Fruit fly (Drosophila melanogaster) whole organism, wandering third instar larva: Measurements from ENCODE around the gene Klp31E.

Source experiments
- Mio ChIP-seq: sonication (Bioruptor generic); optimal IDR thresholded peaks from 2 replicates; lab custom pipeline; 2016; ENCODE audit warnings: missing biosample characterization, missing genetic modification characterization
- N ChIP-seq: fragments of >200 bp; optimal IDR thresholded peaks from 2 replicates; lab custom pipeline; 2018; ENCODE audit warnings: missing biosample characterization, missing external identifiers, missing genetic modification characterization
- OdsH ChIP-seq: fragments of 200-800 bp; sonication (Bioruptor generic); optimal IDR thresholded peaks from 2 replicates; lab custom pipeline; 2016; ENCODE audit warnings: missing biosample characterization, mild to moderate bottlenecking, missing genetic modification characterization
- Rel ChIP-seq, 2 experiments: fragments of 200-800 bp; sonication (Bioruptor generic) in 1 of 2; optimal IDR thresholded peaks; 2 replicates in 1 of 2; 3 replicates in 1 of 2; lab custom pipeline; 2016 to 2019; ENCODE audit warnings: mild to moderate bottlenecking in 2 of 2, missing biosample characterization in 2 of 2, missing genetic modification characterization in 2 of 2, moderate library complexity in 1 of 2
- Sp1 ChIP-seq: fragments of 200-800 bp; sonication (Bioruptor generic); optimal IDR thresholded peaks from 3 replicates; lab custom pipeline; 2019; ENCODE audit warnings: missing biosample characterization, mild to moderate bottlenecking, missing genetic modification characterization, moderate library complexity
- brk ChIP-seq: fragments of 200-800 bp; sonication (Bioruptor generic); optimal IDR thresholded peaks from 2 replicates; lab custom pipeline; 2016; ENCODE audit warnings: missing biosample characterization, mild to moderate bottlenecking, missing genetic modification characterization
- dl ChIP-seq, 2 experiments: fragments of 175-275, 200-275 bp in 1 of 2; fragments of 200-275 bp in 1 of 2; sonication (Bioruptor generic); optimal IDR thresholded peaks; lab custom pipeline; 2018; ENCODE audit warnings: mild to moderate bottlenecking in 2 of 2, missing biosample characterization in 2 of 2, missing genetic modification characterization in 2 of 2, moderate library complexity in 2 of 2; ENCODE audit not compliant: partially characterized antibody in 2 of 2, insufficient read depth in 1 of 2
- fru ChIP-seq: fragments of 200-800 bp; sonication (Bioruptor generic); optimal IDR thresholded peaks from 3 replicates; lab custom pipeline; 2016; ENCODE audit warnings: missing biosample characterization, mild to moderate bottlenecking, missing genetic modification characterization
- jim ChIP-seq: fragments of 175-275, 200-325 bp; sonication (Bioruptor generic); optimal IDR thresholded peaks from 2 replicates; lab custom pipeline; 2016; ENCODE audit warnings: missing biosample characterization, mild to moderate bottlenecking, missing genetic modification characterization

dm6 chr2L:10428528-10428927 lies 14.7 kb downstream of the Klp31E start, which contains the start of gene CG5188:
- TF ChIP-seq jim (GFP tag; lab: Kevin White, UChicago) (no peak), brk (GFP tag; lab: Kevin White, UChicago) (no peak), dl (GFP tag; optimal IDR thresholded peaks at IDR 0.05; lab: Kevin White, UChicago; ENCODE audit: insufficient read depth in 1 of 2, partially characterized antibody in 2 of 2) (no peak), Sp1 (GFP tag; lab: Kevin White, UChicago) (peak; percentile 43), Mio (no peak), fru (GFP tag; lab: Kevin White, UChicago) (no peak), OdsH (GFP tag; lab: Kevin White, UChicago) (peak; percentile 44), N (no peak), Rel (GFP tag; optimal IDR thresholded peaks at IDR 0.05; lab: Kevin White, UChicago) (no peak), Rel (tag; optimal IDR thresholded peaks at IDR 0.05; lab: Kevin White, UChicago) (peak; percentile 82)
